Fruit fly (Drosophila melanogaster) ovary, adult (tissue): Measurements from ENCODE around the gene mey.

Source experiments
- CG17801 ChIP-seq: fragments of 200-800 bp; optimal IDR thresholded peaks from 2 replicates; lab custom pipeline; 2019; ENCODE audit warnings: missing biosample characterization, mild to moderate bottlenecking, missing genetic modification characterization, moderate library complexity; ENCODE audit not compliant: partially characterized antibody

Gene mey

DNA sequence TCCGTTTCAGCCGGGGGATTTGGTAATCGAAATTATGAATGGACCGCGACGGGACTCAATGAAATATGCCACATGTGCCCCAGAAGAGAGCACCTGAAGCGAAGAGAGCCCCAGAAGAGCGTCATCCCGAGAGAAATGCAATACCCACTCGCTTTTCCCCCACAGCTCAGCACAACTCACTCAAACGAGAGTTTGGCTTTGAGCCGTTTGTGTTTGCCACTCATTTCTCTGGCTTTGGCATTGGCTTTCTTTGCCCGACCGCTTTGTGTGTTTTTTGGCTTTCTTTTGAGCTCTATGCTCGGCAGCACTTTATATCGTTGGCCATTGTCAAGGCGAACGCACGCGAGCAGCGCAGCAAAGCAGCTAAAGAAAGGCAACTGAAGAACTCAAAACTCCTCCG is 43.7 kb downstream of the mey start, which contains the start of gene nyo:
TSS of gene nyo (plus strand) at position 312 of the 400 bp plus-strand sequence.
- TF ChIP-seq CG17801 (GFP tag; lab: Kevin White, UChicago): no peak

DNA sequence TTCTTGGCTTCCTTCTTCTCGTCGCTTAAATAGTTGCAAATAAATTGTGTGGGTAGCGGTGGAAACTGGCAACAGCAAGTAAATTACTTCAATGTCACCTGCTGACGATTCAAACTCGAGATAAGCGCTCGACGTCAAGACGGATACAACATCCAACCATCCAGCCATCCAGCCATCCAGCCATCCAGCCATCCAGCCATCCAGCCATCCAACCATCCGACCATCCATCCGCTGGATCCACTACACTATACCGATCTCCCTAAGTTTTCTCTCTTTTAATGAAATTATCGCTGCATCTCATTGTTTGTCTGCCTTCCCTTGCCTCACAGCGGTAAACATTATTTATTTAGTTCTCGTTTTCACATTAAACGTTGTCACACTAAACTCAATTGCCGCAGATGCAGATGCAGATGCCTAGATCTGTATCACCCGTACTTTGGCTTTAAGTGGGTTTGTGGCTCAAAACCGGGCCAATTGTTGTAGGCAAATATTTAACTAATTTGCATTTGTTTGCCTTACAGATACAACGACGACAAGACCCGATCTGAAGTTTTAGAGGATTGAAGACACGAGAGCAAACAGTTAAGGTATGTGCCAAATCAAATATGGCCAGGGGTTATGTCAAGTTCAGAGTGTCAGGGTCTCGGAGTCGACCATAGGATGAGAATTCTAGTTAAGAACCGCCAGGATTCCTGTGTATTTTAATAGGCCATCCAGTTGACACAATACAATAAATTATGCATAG is 49.9 kb downstream of the mey start:
- no peak for TF ChIP-seq CG17801 (GFP tag; lab: Kevin White, UChicago)

DNA sequence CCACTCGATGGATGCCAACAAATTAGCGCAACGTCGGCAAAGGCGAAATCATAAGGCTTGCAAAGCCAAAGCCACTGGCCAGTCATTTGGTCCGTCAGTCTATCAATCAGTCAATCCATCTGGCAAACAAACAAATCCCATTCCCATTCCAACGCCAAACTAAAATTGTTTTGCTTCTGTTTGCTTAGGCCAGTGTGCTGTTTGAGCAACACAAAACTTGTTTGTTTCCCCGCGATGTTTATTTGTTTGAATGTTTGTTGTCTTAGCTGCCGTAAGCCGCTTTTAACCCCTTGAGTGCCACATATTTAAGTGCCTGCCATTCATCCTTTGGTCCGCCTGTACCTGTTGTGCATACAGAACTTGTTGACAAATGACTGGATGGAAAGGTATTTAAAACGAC is 51.9 kb downstream of the mey start:
- no peak for TF ChIP-seq CG17801 (GFP tag; lab: Kevin White, UChicago)
